Worm (Caenorhabditis elegans) whole organism, late embryonic: Measurements from ENCODE around the gene F59F5.4.

Experiments used
- C08G9.2 ChIP-seq: sonication (generic microtip); optimal IDR thresholded peaks from 2 replicates; lab custom pipeline; 2016; ENCODE audit warnings: mild to moderate bottlenecking, missing genetic modification characterization, moderate library complexity, missing compliant biosample characterization
- F13H6.1 ChIP-seq: sonication (generic microtip); optimal IDR thresholded peaks from 2 replicates; lab custom pipeline; 2016; ENCODE audit warnings: missing genetic modification characterization, missing compliant biosample characterization
- Y22D7AL.16 ChIP-seq: sonication (generic microtip); optimal IDR thresholded peaks from 2 replicates; lab custom pipeline; 2016; ENCODE audit warnings: missing genetic modification characterization, missing compliant biosample characterization
- ama-1 ChIP-seq: fragments of 150-350 bp; optimal IDR thresholded peaks from 2 replicates; lab custom pipeline; 2014
- ceh-24 ChIP-seq: sonication (generic microtip); optimal IDR thresholded peaks from 2 replicates; lab custom pipeline; 2016; ENCODE audit warnings: mild to moderate bottlenecking, missing genetic modification characterization, missing compliant biosample characterization
- ceh-30 ChIP-seq: fragments of 150-350 bp; optimal IDR thresholded peaks from 2 replicates; lab custom pipeline; 2014; ENCODE audit warnings: missing biosample characterization, missing genetic modification characterization
- ceh-31 ChIP-seq: sonication (generic microtip); optimal IDR thresholded peaks from 2 replicates; lab custom pipeline; 2016; ENCODE audit warnings: missing genetic modification characterization, missing compliant biosample characterization
- ceh-45 ChIP-seq: fragments of 200-800 bp; sonication (Bioruptor generic); IDR thresholded peaks from 2 replicates; pipeline ENCODE4 v1.3.6; 2022; ENCODE audit warnings: missing genetic modification reagents, missing genetic modification characterization, missing compliant biosample characterization
- ceh-9 ChIP-seq: sonication (generic microtip); optimal IDR thresholded peaks from 2 replicates; lab custom pipeline; 2016; ENCODE audit warnings: mild to moderate bottlenecking, missing genetic modification characterization, inconsistent platforms, missing compliant biosample characterization
- che-1 ChIP-seq: sonication (generic microtip); optimal IDR thresholded peaks from 2 replicates; lab custom pipeline; 2016; ENCODE audit warnings: mild to moderate bottlenecking, missing genetic modification characterization, missing compliant biosample characterization
- dve-1 ChIP-seq: sonication (generic microtip); optimal IDR thresholded peaks from 2 replicates; lab custom pipeline; 2017; ENCODE audit warnings: antibody characterized with exemption, mild to moderate bottlenecking, missing genetic modification characterization, missing compliant biosample characterization
- elt-4 ChIP-seq: sonication (generic microtip); optimal IDR thresholded peaks from 2 replicates; lab custom pipeline; 2016; ENCODE audit warnings: missing genetic modification characterization, missing compliant biosample characterization
- ets-4 ChIP-seq: sonication (generic microtip); optimal IDR thresholded peaks from 2 replicates; lab custom pipeline; 2016; ENCODE audit warnings: missing genetic modification characterization, missing compliant biosample characterization
- fax-1 ChIP-seq: sonication (generic microtip); optimal IDR thresholded peaks from 2 replicates; lab custom pipeline; 2016; ENCODE audit warnings: missing genotype, missing genetic modification characterization, missing compliant biosample characterization
- fkh-10 ChIP-seq: fragments of 150-350 bp; optimal IDR thresholded peaks from 2 replicates; lab custom pipeline; 2014; ENCODE audit warnings: missing biosample characterization, missing genetic modification reagents, missing genetic modification characterization
- fkh-6 ChIP-seq: sonication (generic microtip); optimal IDR thresholded peaks from 2 replicates; lab custom pipeline; 2016; ENCODE audit warnings: missing genetic modification characterization, missing compliant biosample characterization
- gmeb-2 ChIP-seq: sonication (generic microtip); optimal IDR thresholded peaks from 2 replicates; lab custom pipeline; 2016; ENCODE audit warnings: missing genetic modification characterization, inconsistent platforms, missing compliant biosample characterization
- hlh-15 ChIP-seq: sonication (generic microtip); optimal IDR thresholded peaks from 2 replicates; lab custom pipeline; 2016; ENCODE audit warnings: missing genetic modification characterization, missing compliant biosample characterization
- hlh-30 ChIP-seq: sonication (generic microtip); optimal IDR thresholded peaks from 2 replicates; lab custom pipeline; 2017; ENCODE audit warnings: antibody characterized with exemption, missing genetic modification characterization, missing compliant biosample characterization; ENCODE audit not compliant: insufficient read depth
- hlh-6 ChIP-seq: sonication (generic microtip); optimal IDR thresholded peaks from 2 replicates; lab custom pipeline; 2016; ENCODE audit warnings: missing genotype, missing genetic modification characterization, missing compliant biosample characterization
- lim-6 ChIP-seq: sonication (generic microtip); optimal IDR thresholded peaks from 2 replicates; lab custom pipeline; 2016; ENCODE audit warnings: missing genetic modification characterization, missing compliant biosample characterization
- lin-11 ChIP-seq: fragments of 200-800 bp; sonication (Bioruptor generic); optimal IDR thresholded peaks from 2 replicates; lab custom pipeline; 2018; ENCODE audit warnings: mild to moderate bottlenecking, missing genetic modification characterization, missing compliant biosample characterization
- madf-2 ChIP-seq: sonication (generic microtip); optimal IDR thresholded peaks from 2 replicates; lab custom pipeline; 2017; ENCODE audit warnings: missing genetic modification characterization, missing compliant biosample characterization
- mec-3 ChIP-seq: sonication (generic microtip); optimal IDR thresholded peaks from 2 replicates; lab custom pipeline; 2016; ENCODE audit warnings: borderline replicate concordance, missing genetic modification characterization, missing compliant biosample characterization
- nfya-1 ChIP-seq: sonication (generic microtip); optimal IDR thresholded peaks from 2 replicates; lab custom pipeline; 2017; ENCODE audit warnings: missing genetic modification characterization, mild to moderate bottlenecking, missing compliant biosample characterization, antibody characterized with exemption, moderate library complexity
- pag-3 ChIP-seq: sonication (generic microtip); optimal IDR thresholded peaks from 2 replicates; lab custom pipeline; 2016; ENCODE audit warnings: missing compliant biosample characterization, missing genetic modification characterization, borderline replicate concordance
- pha-4 ChIP-seq: fragments of 150-350 bp; optimal IDR thresholded peaks from 2 replicates; lab custom pipeline; 2018; ENCODE audit warnings: missing biosample characterization, missing genetic modification reagents, missing genetic modification characterization
- pros-1 ChIP-seq: fragments of 150-350 bp; optimal IDR thresholded peaks from 2 replicates; lab custom pipeline; 2014; ENCODE audit warnings: missing biosample characterization, missing genetic modification reagents, missing genetic modification characterization
- ref-2 ChIP-seq: sonication (generic microtip); optimal IDR thresholded peaks from 2 replicates; lab custom pipeline; 2016; ENCODE audit warnings: missing genetic modification characterization, missing compliant biosample characterization
- ttx-3 ChIP-seq: sonication (generic microtip); optimal IDR thresholded peaks from 2 replicates; lab custom pipeline; 2016; ENCODE audit warnings: missing genetic modification reagents, missing genetic modification characterization, missing compliant biosample characterization
- unc-86 ChIP-seq: sonication (generic microtip); optimal IDR thresholded peaks from 2 replicates; lab custom pipeline; 2016; ENCODE audit warnings: missing genetic modification characterization, missing compliant biosample characterization
- ztf-16 ChIP-seq: sonication (generic microtip); optimal IDR thresholded peaks from 2 replicates; lab custom pipeline; 2017; ENCODE audit warnings: missing genetic modification characterization, missing compliant biosample characterization

The F59F5.4 gene

DNA sequence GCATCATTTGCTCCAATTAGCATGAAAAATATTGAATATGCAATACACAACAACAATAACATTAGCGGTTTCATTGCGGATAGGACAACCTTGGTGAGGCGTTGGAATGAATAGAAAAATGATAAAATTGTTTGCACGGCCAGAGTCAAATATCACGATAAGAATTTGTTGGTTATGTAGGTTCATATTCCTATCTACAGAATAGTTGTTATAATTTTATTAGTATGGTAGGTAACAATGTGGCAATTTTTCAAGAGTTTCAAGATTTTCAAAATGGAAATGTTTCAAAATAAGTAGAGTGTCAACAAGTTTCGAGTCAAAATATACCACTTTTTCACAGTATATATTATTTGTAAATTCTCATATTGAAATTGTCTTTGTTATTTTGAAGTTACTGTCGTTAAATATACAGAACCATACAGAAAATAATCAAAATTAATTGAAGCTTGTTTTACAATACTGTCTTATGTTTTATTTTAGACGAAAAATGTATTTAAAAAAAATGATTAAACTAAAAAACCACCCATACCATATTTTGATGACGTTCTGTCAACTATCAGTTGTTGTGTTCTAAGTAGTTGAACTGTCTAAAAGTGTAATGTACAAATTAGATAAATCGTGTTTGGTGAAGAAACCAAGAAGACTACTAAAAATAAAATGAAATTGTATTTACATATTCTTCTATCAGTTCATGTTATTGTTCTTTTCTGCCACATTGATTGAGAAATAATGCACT lies at the start of gene F59F5.4, which contains the start of gene F59F5.3:
Gene F59F5.4 (plus strand): TSS at position 686 of the 736 bp plus-strand sequence.
Gene F59F5.3 (minus strand): TSS at position 101 of the 736 bp plus-strand sequence.
- TF ChIP-seq ttx-3 (no peak), ets-4 (tag; lab: Kevin White, UChicago) (no peak), fkh-6 (tag; lab: Kevin White, UChicago) (no peak), dve-1 (tag; lab: Kevin White, UChicago) (no peak), ceh-30 (tag; lab: Kevin White, UChicago) (no peak), gmeb-2 (tag; lab: Kevin White, UChicago) (no peak), fkh-10 (GFP tag; lab: Kevin White, UChicago) (no peak), ztf-16 (tag; lab: Kevin White, UChicago) (no peak), lim-6 (tag; lab: Kevin White, UChicago) (no peak), ama-1 (lab: Kevin White, UChicago) (no peak), F13H6.1 (tag; lab: Kevin White, UChicago) (no peak)

DNA sequence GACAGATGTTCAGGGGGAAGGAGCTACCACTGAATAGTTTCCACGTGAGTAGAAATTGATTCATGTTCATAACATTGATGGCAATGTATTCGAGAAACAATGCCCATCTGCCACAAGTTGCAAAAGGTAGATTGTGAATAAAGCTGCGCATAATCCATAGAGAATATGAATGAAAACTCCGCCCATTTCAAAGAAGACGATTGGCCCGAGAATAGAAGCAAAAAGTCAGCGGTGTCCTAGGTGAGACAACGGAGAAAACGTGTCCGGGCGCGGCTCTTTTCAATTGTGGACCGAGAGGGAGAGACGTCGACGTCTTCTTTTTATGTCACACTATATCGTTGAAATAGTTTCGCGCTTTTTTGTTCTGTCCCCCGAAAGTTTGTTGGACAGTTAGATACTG lies 43.2 kb upstream of the F59F5.4 start, which contains the start of gene vab-3:
Gene vab-3 (plus strand): TSS at position 301 of the 400 bp plus-strand sequence.
- TF ChIP-seq ceh-31 (peak; percentile 22), madf-2 (tag; lab: Kevin White, UChicago) (no peak)

DNA sequence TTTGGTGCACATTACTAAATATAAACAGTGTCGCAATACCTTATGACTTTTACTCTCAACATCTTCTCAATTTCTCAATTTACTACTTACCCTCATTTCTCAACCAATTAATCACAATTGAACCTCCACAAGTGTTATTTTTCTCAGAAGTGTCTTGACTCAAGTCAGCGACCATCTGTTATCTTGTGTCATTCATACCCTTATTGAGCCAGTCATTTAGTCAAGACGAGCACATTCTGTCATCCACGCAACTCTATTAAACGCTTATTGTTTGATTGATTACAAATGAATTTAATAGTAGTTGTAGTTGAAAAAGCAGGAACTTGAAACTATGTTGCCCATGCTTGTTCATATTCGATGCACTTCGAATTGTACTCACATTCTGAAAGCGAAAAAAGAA lies 39.4 kb upstream of the F59F5.4 start:
- TF ChIP-seq hlh-30 (tag; lab: Kevin White, UChicago), result no peak
- no peak for TF ChIP-seq pha-4
- TF ChIP-seq elt-4, result no peak
- no peak for TF ChIP-seq unc-86 (tag; lab: Kevin White, UChicago)
- TF ChIP-seq C08G9.2, result no peak
- TF ChIP-seq pros-1 (tag; lab: Kevin White, UChicago), result no peak
- no peak for TF ChIP-seq hlh-6 (tag; lab: Kevin White, UChicago)
- no peak for TF ChIP-seq ceh-45
- no peak for TF ChIP-seq ceh-30 (tag; lab: Kevin White, UChicago)
- TF ChIP-seq che-1 (tag; lab: Kevin White, UChicago), result no peak
- no peak for TF ChIP-seq hlh-15
- TF ChIP-seq Y22D7AL.16 (tag; lab: Kevin White, UChicago), result no peak
- no peak for TF ChIP-seq lin-11 (tag; lab: Kevin White, UChicago)

- TF ChIP-seq F13H6.1 (tag; lab: Kevin White, UChicago) (no peak), ceh-31 (peak; percentile 37), nfya-1 (tag; lab: Kevin White, UChicago) (peak; percentile 80), ref-2 (tag; lab: Kevin White, UChicago) (no peak), ztf-16 (tag; lab: Kevin White, UChicago) (no peak), ceh-24 (tag; lab: Kevin White, UChicago) (no peak)
Observed at ce11 chrX:10505193-10505592, 37.6 kb upstream of the F59F5.4 start.

- no peak for TF ChIP-seq pag-3 (tag; lab: Kevin White, UChicago)
- TF ChIP-seq fax-1, result no peak
- TF ChIP-seq mec-3 (tag; lab: Kevin White, UChicago), result no peak
- no peak for TF ChIP-seq elt-4
Observed at ce11 chrX:10507971-10508370, 34.8 kb upstream of the F59F5.4 start.

DNA sequence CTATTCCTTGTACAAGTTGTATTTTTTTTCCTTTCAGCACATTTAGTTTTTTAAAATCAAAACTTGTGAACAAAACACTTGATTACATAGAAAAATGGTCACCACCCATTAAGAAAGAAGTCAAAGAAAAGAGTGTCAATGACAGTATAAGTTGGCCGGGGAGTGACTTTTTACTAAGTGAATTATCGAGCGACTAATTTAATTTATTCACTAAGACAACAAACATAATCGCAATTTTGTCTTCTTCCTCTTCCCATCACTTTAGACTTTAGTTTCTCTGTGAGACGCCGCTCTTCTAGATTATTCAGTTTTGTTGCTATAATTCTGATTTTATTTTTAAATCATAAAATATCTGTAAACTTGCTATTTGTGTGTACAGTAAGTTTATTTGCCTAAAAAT lies 28.7 kb upstream of the F59F5.4 start:
- TF ChIP-seq hlh-15, result no peak
- no peak for TF ChIP-seq ceh-9 (tag; lab: Kevin White, UChicago)
